Fruit fly (Drosophila melanogaster) S2 (cell line): ENCODE results near the gene Mob2.

Experiments used
- CG8478 ChIP-seq: fragments of >200 bp; optimal IDR thresholded peaks from 2 replicates; lab custom pipeline; 2018
- CTCF ChIP-seq, 2 experiments: fragments of >200 bp; optimal IDR thresholded peaks; 2 replicates each; lab custom pipeline; 2018

DNA sequence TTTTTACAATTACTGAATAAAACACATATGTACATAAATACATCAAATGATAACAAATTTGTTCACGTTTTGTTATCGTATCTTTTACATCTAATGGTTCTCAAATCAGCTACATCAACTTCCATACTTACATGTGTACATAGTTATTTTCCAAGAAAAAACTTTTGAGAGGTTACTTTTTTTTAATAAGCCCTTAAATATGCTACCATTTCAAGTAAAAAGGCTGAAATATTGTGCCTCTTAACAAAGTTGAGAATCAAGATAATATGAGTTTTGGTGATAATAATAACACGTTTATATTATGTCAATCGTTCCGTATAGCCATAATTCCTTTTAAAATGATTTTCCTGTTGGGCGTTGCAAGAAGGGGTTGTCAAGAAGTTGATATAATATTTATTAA, 71.5 kb downstream of the Mob2 start:
- TF ChIP-seq CG8478 (lab: Kevin White, UChicago), result no peak
- TF ChIP-seq CTCF (optimal IDR thresholded peaks at IDR 0.05; lab: Kevin White, UChicago), result no peak
